Worm (Caenorhabditis elegans): ENCODE measurements around the gene R04B5.11.

The R04B5.11 gene

ce11 chrV:10090461-10090860, 591 bp downstream of the R04B5.11 start, which contains the start of gene R04B5.7:
TSS of gene R04B5.7 (minus strand) at chrV:10090561.
- TF ChIP-seq lin-40 (tag; optimal IDR thresholded peaks at IDR 0.05) (no peak), ets-4 (GFP tag; optimal IDR thresholded peaks at IDR 0.05) (no peak), F39B2.1 (GFP tag; IDR thresholded peaks at IDR 0.05) (no peak), hsf-1 (GFP tag; IDR thresholded peaks at IDR 0.05) (no peak), T07F8.4 (tag; optimal IDR thresholded peaks at IDR 0.05) (no peak), let-526 (GFP tag; IDR thresholded peaks at IDR 0.05) (no peak), zfh-2 (GFP tag; conservative IDR thresholded peaks at IDR 0.05) (no peak), sptf-2 (GFP tag; optimal IDR thresholded peaks at IDR 0.05) (no peak), Y95B8A.8 (GFP tag; IDR thresholded peaks at IDR 0.05) (no peak), sea-2 (GFP tag; IDR thresholded peaks at IDR 0.05) (no peak), let-607 (tag; optimal IDR thresholded peaks at IDR 0.05) (no peak), egrh-3 (GFP tag; IDR thresholded peaks at IDR 0.05) (no peak), nfya-1 (tag; optimal IDR thresholded peaks at IDR 0.05; ENCODE audit: borderline replicate concordance, insufficient read depth) (no peak)

ce11 chrV:10087103-10087502, 3.9 kb downstream of the R04B5.11 start, which contains the start of gene R04B5.5:
TSS of gene R04B5.5 (plus strand) at chrV:10087480.
- TF ChIP-seq F10E7.11 (tag; optimal IDR thresholded peaks at IDR 0.05): no peak
- peak; percentile 33 for TF ChIP-seq lin-40 (tag; optimal IDR thresholded peaks at IDR 0.05)
- peak; percentile 58 for TF ChIP-seq nhr-80 (tag; optimal IDR thresholded peaks at IDR 0.05)

- no peak for TF ChIP-seq egl-44 (GFP tag; IDR thresholded peaks at IDR 0.05)
- TF ChIP-seq chd-7 (tag; optimal IDR thresholded peaks at IDR 0.05): no peak
- no peak for TF ChIP-seq F10E7.11 (tag; optimal IDR thresholded peaks at IDR 0.05)
- TF ChIP-seq C17E4.6 (GFP tag; IDR thresholded peaks at IDR 0.05): no peak
- no peak for TF ChIP-seq nhr-90 (tag; optimal IDR thresholded peaks at IDR 0.05)
- TF ChIP-seq nhr-120 (GFP tag; IDR thresholded peaks at IDR 0.05): no peak
- no peak for TF ChIP-seq lsy-27 (tag; optimal IDR thresholded peaks at IDR 0.05; ENCODE audit: borderline replicate concordance, insufficient read depth)
- no peak for TF ChIP-seq ztf-6 (GFP tag; IDR thresholded peaks at IDR 0.05)
- no peak for TF ChIP-seq lag-1 (GFP tag; IDR thresholded peaks at IDR 0.05)
- no peak for TF ChIP-seq Y79H2A.3 (GFP tag; conservative IDR thresholded peaks at IDR 0.05)
- TF ChIP-seq F49E8.2 (tag; optimal IDR thresholded peaks at IDR 0.05; ENCODE audit: insufficient read depth): no peak
- no peak for TF ChIP-seq ceh-100 (GFP tag; IDR thresholded peaks at IDR 0.05)
- TF ChIP-seq rcor-1 (GFP tag; IDR thresholded peaks at IDR 0.05): no peak
- TF ChIP-seq D2030.7 (GFP tag; IDR thresholded peaks at IDR 0.05): no peak
- no peak for TF ChIP-seq bed-2 (GFP tag; IDR thresholded peaks at IDR 0.05)
- TF ChIP-seq tlf-1 (GFP tag; optimal IDR thresholded peaks at IDR 0.05): no peak
- no peak for TF ChIP-seq somi-1 (GFP tag; optimal IDR thresholded peaks at IDR 0.05)
- TF ChIP-seq F57C9.4 (tag; optimal IDR thresholded peaks at IDR 0.05): no peak
These were observed 4.9 kb downstream of the R04B5.11 start for ce11 chrV:10086141-10086540.

ce11 chrV:10084864-10085263, 6.2 kb downstream of the R04B5.11 start, which contains the start of gene R04B5.6:
TSS of gene R04B5.6 (plus strand) at chrV:10085164.
- TF ChIP-seq tlf-1 (GFP tag; optimal IDR thresholded peaks at IDR 0.05) (no peak), F49E8.2 (tag; optimal IDR thresholded peaks at IDR 0.05; ENCODE audit: insufficient read depth) (no peak), D2030.7 (GFP tag; IDR thresholded peaks at IDR 0.05) (no peak)

ce11 chrV:10083999-10084468, 7.0 kb downstream of the R04B5.11 start, which contains the start of gene nhr-12:
TSS of gene nhr-12 (minus strand) at chrV:10084049.
- TF ChIP-seq Y67H2A.10 (GFP tag; conservative IDR thresholded peaks at IDR 0.05) (no peak), let-526 (GFP tag; IDR thresholded peaks at IDR 0.05) (no peak), C06A6.2 (GFP tag; conservative IDR thresholded peaks at IDR 0.05) (no peak), rec-8 (tag; optimal IDR thresholded peaks at IDR 0.05) (no peak), lin-54 (GFP tag; optimal IDR thresholded peaks at IDR 0.05) (no peak), nhr-27 (tag; optimal IDR thresholded peaks at IDR 0.05) (no peak), akir-1 (GFP tag; optimal IDR thresholded peaks at IDR 0.05) (no peak), F10E7.11 (tag; optimal IDR thresholded peaks at IDR 0.05) (no peak), tbx-9 (tag; optimal IDR thresholded peaks at IDR 0.05; ENCODE audit: borderline replicate concordance) (no peak), lir-1 (GFP tag; conservative IDR thresholded peaks at IDR 0.05) (no peak), nfya-1 (tag; optimal IDR thresholded peaks at IDR 0.05; ENCODE audit: borderline replicate concordance, insufficient read depth) (no peak), K12H6.12 (tag; optimal IDR thresholded peaks at IDR 0.05) (no peak)
